Worm (Caenorhabditis elegans) whole organism, L1 larva: ENCODE measurements around the gene ubc-1.

Experiments
- ama-1 ChIP-seq: fragments of 150-350 bp; optimal IDR thresholded peaks from 2 replicates; lab custom pipeline; 2014
- lsy-2 ChIP-seq, 2 experiments: fragments of 150-350 bp; optimal IDR thresholded peaks; 2 replicates each; lab custom pipeline; 2014; ENCODE audit warnings: missing biosample characterization in 2 of 2, missing genetic modification characterization in 2 of 2
- vab-15 ChIP-seq: sonication (generic microtip); optimal IDR thresholded peaks from 2 replicates; lab custom pipeline; 2017; ENCODE audit warnings: missing genotype, mild to moderate bottlenecking, missing genetic modification characterization, missing compliant biosample characterization
- zag-1 ChIP-seq: fragments of 150-350 bp; optimal IDR thresholded peaks from 2 replicates; lab custom pipeline; 2014; ENCODE audit warnings: missing biosample characterization, missing genetic modification characterization

ce11 chrIV:4079514-4079913 is 23.3 kb upstream of the ubc-1 start, which contains the start of gene C35B1.4:
- TF ChIP-seq zag-1 (no peak), lsy-2 (tag; optimal IDR thresholded peaks at IDR 0.05; lab: Kevin White, UChicago) (no peak), vab-15 (tag; lab: Kevin White, UChicago) (no peak), ama-1 (lab: Kevin White, UChicago) (no peak)
